Fruit fly (Drosophila melanogaster) whole organism, embryonic: Measurements from ENCODE around the gene Ran-like.

Source experiments
- Atf3 ChIP-seq: fragments of 200-800 bp; sonication (Bioruptor generic); optimal IDR thresholded peaks from 3 replicates; lab custom pipeline; 2016; ENCODE audit warnings: missing biosample characterization, missing genetic modification characterization
- BEAF-32 ChIP-seq: fragments of 200-800 bp; sonication (Bioruptor generic); optimal IDR thresholded peaks from 3 replicates; lab custom pipeline; 2017; ENCODE audit warnings: missing biosample characterization, missing genetic modification characterization, mild to moderate bottlenecking, moderate library complexity, missing genetic modification reagents
- Blimp-1 ChIP-seq: fragments of 200-800 bp; sonication (Bioruptor generic); optimal IDR thresholded peaks from 3 replicates; lab custom pipeline; 2018; ENCODE audit warnings: missing biosample characterization, missing genetic modification characterization, mild to moderate bottlenecking, moderate library complexity, missing genetic modification reagents
- CG1024 ChIP-seq: fragments of 200-800 bp; sonication (Bioruptor generic); IDR thresholded peaks from 2 replicates; pipeline ENCODE4 v1.3.6; 2022; ENCODE audit warnings: missing biosample characterization, missing genetic modification characterization
- CG10321 ChIP-seq: fragments of 200-800 bp; sonication (Bioruptor generic); IDR thresholded peaks from 2 replicates; pipeline ENCODE4 v1.3.6; 2022; ENCODE audit warnings: missing biosample characterization, missing genetic modification characterization
- CG10654 ChIP-seq: fragments of 200-800 bp; sonication (Bioruptor generic); optimal IDR thresholded peaks from 2 replicates; lab custom pipeline; 2016; ENCODE audit warnings: missing biosample characterization, missing genetic modification characterization
- CG13424 ChIP-seq: fragments of 200-800 bp; sonication (Bioruptor generic); optimal IDR thresholded peaks from 2 replicates; lab custom pipeline; 2019; ENCODE audit warnings: missing biosample characterization, mild to moderate bottlenecking, missing genetic modification characterization, moderate library complexity
- CG1602 ChIP-seq: fragments of 200-800 bp; sonication (Bioruptor generic); optimal IDR thresholded peaks from 3 replicates; lab custom pipeline; 2016; ENCODE audit warnings: missing biosample characterization, missing genetic modification characterization
- CG17361 ChIP-seq: fragments of 200-800 bp; sonication (Bioruptor generic); IDR thresholded peaks from 3 replicates; pipeline ENCODE4 v1.3.6; 2022; ENCODE audit warnings: missing biosample characterization, missing genetic modification characterization
- CG17385 ChIP-seq: fragments of 200-800 bp; sonication (Bioruptor generic); optimal IDR thresholded peaks from 3 replicates; lab custom pipeline; 2018; ENCODE audit warnings: missing biosample characterization, mild to moderate bottlenecking, missing genetic modification characterization
- CG18764 ChIP-seq: fragments of 200-800 bp; sonication (Bioruptor generic); optimal IDR thresholded peaks from 3 replicates; lab custom pipeline; 2016; ENCODE audit warnings: missing biosample characterization, missing genetic modification characterization
- CG2199 ChIP-seq: fragments of 200-800 bp; sonication (Bioruptor generic); IDR thresholded peaks from 3 replicates; pipeline ENCODE4 v1.3.6; 2022; ENCODE audit warnings: missing biosample characterization, missing genetic modification characterization
- CG2889 ChIP-seq: fragments of 200-800 bp; sonication (Bioruptor generic); IDR thresholded peaks from 3 replicates; pipeline ENCODE4 v1.3.6; 2022; ENCODE audit warnings: missing biosample characterization, missing genetic modification characterization
- CG3065 ChIP-seq: fragments of 200-800 bp; sonication (Bioruptor generic); optimal IDR thresholded peaks from 2 replicates; lab custom pipeline; 2016; ENCODE audit warnings: missing biosample characterization, missing genetic modification characterization
- CG31441 ChIP-seq: fragments of 200-800 bp; sonication (Bioruptor generic); IDR thresholded peaks from 2 replicates; pipeline ENCODE4 v1.3.6; 2022; ENCODE audit warnings: missing biosample characterization, missing genetic modification characterization
- CG32767 ChIP-seq: fragments of 200-800 bp; sonication (Bioruptor generic); IDR thresholded peaks from 2 replicates; pipeline ENCODE4 v1.3.6; 2022; ENCODE audit warnings: missing biosample characterization, missing genetic modification characterization
- CG34422 ChIP-seq: fragments of 200-800 bp; sonication (Bioruptor generic); IDR thresholded peaks from 3 replicates; pipeline ENCODE4 v1.3.6; 2022; ENCODE audit warnings: missing biosample characterization, missing genetic modification characterization
- CG5180 ChIP-seq: fragments of 200-800 bp; sonication (Bioruptor generic); optimal IDR thresholded peaks from 3 replicates; lab custom pipeline; 2017; ENCODE audit warnings: missing biosample characterization, missing genetic modification characterization, mild to moderate bottlenecking, moderate library complexity, missing genetic modification reagents
- CG7556 ChIP-seq: fragments of 200-800 bp; sonication (Bioruptor generic); optimal IDR thresholded peaks from 2 replicates; lab custom pipeline; 2017; ENCODE audit warnings: missing biosample characterization, mild to moderate bottlenecking, missing genetic modification characterization
- CG7745 ChIP-seq: fragments of 200-800 bp; sonication (Bioruptor generic); optimal IDR thresholded peaks from 2 replicates; lab custom pipeline; 2018; ENCODE audit warnings: missing biosample characterization, mild to moderate bottlenecking, missing genetic modification characterization, moderate library complexity
- D ChIP-seq, 2 experiments: fragments of 200-800 bp in 1 of 2; fragments of >200 bp in 1 of 2; sonication (Bioruptor generic) in 1 of 2; optimal IDR thresholded peaks; 2 replicates in 1 of 2; 3 replicates in 1 of 2; lab custom pipeline; 2017; ENCODE audit warnings: mild to moderate bottlenecking in 1 of 2, missing biosample characterization in 1 of 2, missing genetic modification characterization in 1 of 2, missing genetic modification reagents in 1 of 2
- D19B ChIP-seq: fragments of 200-800 bp; sonication (Bioruptor generic); optimal IDR thresholded peaks from 2 replicates; lab custom pipeline; 2017; ENCODE audit warnings: missing biosample characterization, mild to moderate bottlenecking, missing genetic modification characterization
- Ets65A ChIP-seq: fragments of 200-800 bp; sonication (Bioruptor generic); peaks from one replicate; lab custom pipeline; 2016; ENCODE audit warnings: missing biosample characterization, missing genetic modification characterization
- H15 ChIP-seq: fragments of 200-800 bp; sonication (Bioruptor generic); IDR thresholded peaks from 3 replicates; pipeline ENCODE4 v1.3.6; 2022; ENCODE audit warnings: missing biosample characterization, missing genetic modification characterization
- Hsf ChIP-seq: fragments of 200-800 bp; sonication (Bioruptor generic); optimal IDR thresholded peaks from 3 replicates; lab custom pipeline; 2016; ENCODE audit warnings: missing biosample characterization, missing genetic modification characterization
- Kr ChIP-seq: fragments of 200-800 bp; sonication (Bioruptor generic); optimal IDR thresholded peaks from 2 replicates; lab custom pipeline; 2017; ENCODE audit warnings: missing biosample characterization, mild to moderate bottlenecking, missing genetic modification characterization
- MESR4 ChIP-seq: fragments of 200-800 bp; sonication (Bioruptor generic); optimal IDR thresholded peaks from 2 replicates; lab custom pipeline; 2018; ENCODE audit warnings: missing biosample characterization, mild to moderate bottlenecking, missing genetic modification characterization, moderate library complexity
- NC2α ChIP-seq: fragments of 200-800 bp; sonication (Bioruptor generic); optimal IDR thresholded peaks from 2 replicates; lab custom pipeline; 2016; ENCODE audit warnings: missing biosample characterization, missing genetic modification characterization
- NC2β ChIP-seq: fragments of 200-800 bp; sonication (Bioruptor generic); optimal IDR thresholded peaks from 2 replicates; lab custom pipeline; 2016; ENCODE audit warnings: missing biosample characterization, missing genetic modification characterization
- Taf1 ChIP-seq: fragments of 200-800 bp; sonication (Bioruptor generic); IDR thresholded peaks from 2 replicates; pipeline ENCODE4 v1.3.6; 2022; ENCODE audit warnings: missing biosample characterization, missing genetic modification characterization
- ab ChIP-seq: fragments of 200-800 bp; sonication (Bioruptor generic); optimal IDR thresholded peaks from 2 replicates; lab custom pipeline; 2016; ENCODE audit warnings: missing biosample characterization, missing genetic modification characterization
- abd-A ChIP-seq: fragments of 200-800 bp; sonication (Bioruptor generic); optimal IDR thresholded peaks from 3 replicates; lab custom pipeline; 2019; ENCODE audit warnings: missing biosample characterization, mild to moderate bottlenecking, missing genetic modification characterization, moderate library complexity
- amos ChIP-seq: fragments of 200-800 bp; sonication (Bioruptor generic); IDR thresholded peaks from 2 replicates; pipeline ENCODE4 v1.3.6; 2022; ENCODE audit warnings: missing biosample characterization, missing genetic modification characterization; ENCODE audit not compliant: partially characterized antibody
- bowl ChIP-seq: fragments of 200-800 bp; sonication (Bioruptor generic); IDR thresholded peaks from 2 replicates; pipeline ENCODE4 v1.3.6; 2022; ENCODE audit warnings: missing biosample characterization, missing genetic modification characterization
- chif ChIP-seq, 2 experiments: fragments of 200-800 bp; sonication (Bioruptor generic); optimal IDR thresholded peaks; 3 replicates each; lab custom pipeline; 2016; ENCODE audit warnings: missing biosample characterization in 2 of 2, missing genetic modification characterization in 2 of 2
- crp ChIP-seq, 2 experiments: fragments of 200-800 bp; sonication (Bioruptor generic); optimal IDR thresholded peaks; 2 replicates in 1 of 2; 3 replicates in 1 of 2; lab custom pipeline; 2017; ENCODE audit warnings: missing biosample characterization in 2 of 2, missing genetic modification characterization in 2 of 2, mild to moderate bottlenecking in 1 of 2, moderate library complexity in 1 of 2
- da ChIP-seq: fragments of 200-800 bp; sonication (Bioruptor generic); optimal IDR thresholded peaks from 2 replicates; lab custom pipeline; 2016; ENCODE audit warnings: missing biosample characterization, missing genetic modification characterization
- en ChIP-seq: fragments of 200-800 bp; sonication (Bioruptor generic); optimal IDR thresholded peaks from 2 replicates; lab custom pipeline; 2016; ENCODE audit warnings: missing biosample characterization, missing genetic modification characterization
- gem ChIP-seq: fragments of 200-800 bp; sonication (Bioruptor generic); optimal IDR thresholded peaks from 2 replicates; lab custom pipeline; 2019; ENCODE audit warnings: missing biosample characterization, mild to moderate bottlenecking, missing genetic modification characterization, moderate library complexity
- jumu ChIP-seq: fragments of 200-800 bp; sonication (Bioruptor generic); optimal IDR thresholded peaks from 3 replicates; lab custom pipeline; 2016; ENCODE audit warnings: missing biosample characterization, missing genetic modification characterization
- lbe ChIP-seq: fragments of 200-800 bp; sonication (Bioruptor generic); optimal IDR thresholded peaks from 2 replicates; lab custom pipeline; 2016; ENCODE audit warnings: missing biosample characterization, mild to moderate bottlenecking, missing genetic modification characterization
- pfk ChIP-seq: fragments of 200-800 bp; sonication (Bioruptor generic); optimal IDR thresholded peaks from 2 replicates; lab custom pipeline; 2018; ENCODE audit warnings: missing biosample characterization, mild to moderate bottlenecking, missing genetic modification characterization, moderate library complexity
- pita ChIP-seq: fragments of 200-800 bp; sonication (Bioruptor generic); optimal IDR thresholded peaks from 2 replicates; lab custom pipeline; 2017; ENCODE audit warnings: missing biosample characterization, mild to moderate bottlenecking, missing genetic modification characterization
- ranshi ChIP-seq: fragments of 200-800 bp; sonication (Bioruptor generic); IDR thresholded peaks from 2 replicates; pipeline ENCODE4 v1.3.6; 2022; ENCODE audit warnings: missing biosample characterization, missing genetic modification characterization
- run ChIP-seq: fragments of 200-800 bp; sonication (Bioruptor generic); optimal IDR thresholded peaks from 3 replicates; lab custom pipeline; 2018; ENCODE audit warnings: missing biosample characterization, mild to moderate bottlenecking, missing genetic modification characterization
- sima ChIP-seq: fragments of 200-800 bp; sonication (Bioruptor generic); optimal IDR thresholded peaks from 2 replicates; lab custom pipeline; 2016; ENCODE audit warnings: missing biosample characterization, missing genetic modification characterization
- sqz ChIP-seq: fragments of 200-800 bp; sonication (Bioruptor generic); optimal IDR thresholded peaks from 3 replicates; lab custom pipeline; 2018; ENCODE audit warnings: missing biosample characterization, mild to moderate bottlenecking, missing genetic modification characterization
- stwl ChIP-seq: fragments of 200-800 bp; sonication (Bioruptor generic); optimal IDR thresholded peaks from 3 replicates; lab custom pipeline; 2018; ENCODE audit warnings: missing biosample characterization, mild to moderate bottlenecking, missing genetic modification characterization, moderate library complexity
- toy ChIP-seq: fragments of 200-800 bp; sonication (Bioruptor generic); IDR thresholded peaks from 2 replicates; pipeline ENCODE4 v1.3.6; 2022; ENCODE audit warnings: missing biosample characterization, missing genetic modification characterization
- wdn ChIP-seq: fragments of 200-800 bp; sonication (Bioruptor generic); IDR thresholded peaks from 2 replicates; pipeline ENCODE4 v1.3.6; 2022; ENCODE audit warnings: missing biosample characterization, missing genetic modification characterization

Gene Ran-like

dm6 chr3L:15508233-15508632 lies 23.0 kb upstream of the Ran-like start, which contains the start of gene CG7841 (continued):
- TF ChIP-seq Hsf (GFP tag; lab: Kevin White, UChicago): peak; percentile 98
- peak; percentile 96; the same call in 1 of the 2 replicates for TF ChIP-seq ranshi
- peak; percentile 86 for TF ChIP-seq CG2889 (GFP tag; lab: Robert Waterston, UW)
- peak; percentile 93 for TF ChIP-seq CG1602 (GFP tag; lab: Kevin White, UChicago)
- peak; percentile 97 for TF ChIP-seq run (tag; lab: Kevin White, UChicago)
- TF ChIP-seq Atf3 (GFP tag; lab: Kevin White, UChicago): peak; percentile 94
- peak; percentile 96 for TF ChIP-seq jumu (GFP tag; lab: Kevin White, UChicago)
- peak; percentile 98 for TF ChIP-seq Ets65A (GFP tag; lab: Kevin White, UChicago)
- peak; percentile 86 for TF ChIP-seq D19B
- TF ChIP-seq wdn (GFP tag; lab: Robert Waterston, UW): peak; percentile 93
- peak; percentile 99 for TF ChIP-seq CG13424 (tag; lab: Kevin White, UChicago)
- TF ChIP-seq Blimp-1 (GFP tag; lab: Kevin White, UChicago): peak; percentile 97
- peak; percentile 81 for TF ChIP-seq pfk (GFP tag; lab: Kevin White, UChicago)
- TF ChIP-seq CG10654 (GFP tag; lab: Kevin White, UChicago): peak; percentile 96
- peak; percentile 97 for TF ChIP-seq sqz (GFP tag; lab: Kevin White, UChicago)
- peak; percentile 95 for TF ChIP-seq bowl (GFP tag; lab: Robert Waterston, UW)
- peak; percentile 85 for TF ChIP-seq Kr (GFP tag; lab: Kevin White, UChicago)
- peak; percentile 93 for TF ChIP-seq CG5180
- peak; percentile 98 for TF ChIP-seq CG31441 (GFP tag; lab: Robert Waterston, UW)
- TF ChIP-seq CG34422 (GFP tag; lab: Robert Waterston, UW): peak; percentile 94
- no peak; the same call in 1 of the 2 replicates for TF ChIP-seq toy (GFP tag; lab: Robert Waterston, UW)
- TF ChIP-seq CG1024 (GFP tag; lab: Robert Waterston, UW): peak; percentile 94; the same call in 1 of the 2 replicates
- TF ChIP-seq chif (GFP tag; optimal IDR thresholded peaks at IDR 0.05; lab: Kevin White, UChicago): peak; percentile 97 to 98
- peak; percentile 96 for TF ChIP-seq CG17361
- peak; percentile 77 for TF ChIP-seq CG10321 (GFP tag; lab: Robert Waterston, UW)
- no peak for TF ChIP-seq D (optimal IDR thresholded peaks at IDR 0.05; lab: Kevin White, UChicago)
- peak; percentile 97 for TF ChIP-seq D (GFP tag; optimal IDR thresholded peaks at IDR 0.05; lab: Kevin White, UChicago)
- TF ChIP-seq CG7745: peak; percentile 77
- TF ChIP-seq CG17385 (GFP tag; lab: Kevin White, UChicago): peak; percentile 97
- no peak for TF ChIP-seq pita (GFP tag; lab: Kevin White, UChicago)
- TF ChIP-seq stwl (tag; lab: Kevin White, UChicago): peak; percentile 78
- peak; percentile 89; the same call in 1 of the 2 replicates for TF ChIP-seq Taf1 (GFP tag; lab: Robert Waterston, UW)
- peak; percentile 29 for TF ChIP-seq BEAF-32 (GFP tag; lab: Kevin White, UChicago)
- TF ChIP-seq en: peak; percentile 97
- TF ChIP-seq da (GFP tag; lab: Kevin White, UChicago): peak; percentile 94
- peak; percentile 56 to 87 for TF ChIP-seq crp (GFP tag; optimal IDR thresholded peaks at IDR 0.05; lab: Kevin White, UChicago)
- peak; percentile 99 for TF ChIP-seq gem (tag; lab: Kevin White, UChicago)
- TF ChIP-seq CG3065: peak; percentile 92
- peak; percentile 94 for TF ChIP-seq CG2199 (GFP tag; lab: Robert Waterston, UW)
- peak; percentile 96 for TF ChIP-seq CG32767 (GFP tag; lab: Robert Waterston, UW)
- TF ChIP-seq lbe: peak; percentile 98
- TF ChIP-seq sima (GFP tag; lab: Kevin White, UChicago): peak; percentile 92
- TF ChIP-seq H15 (GFP tag; lab: Robert Waterston, UW): no peak; the same call in 2 of the 3 replicates
- TF ChIP-seq ab: peak; percentile 86
- peak; percentile 94 for TF ChIP-seq CG18764 (GFP tag; lab: Kevin White, UChicago)
- peak; percentile 95 for TF ChIP-seq abd-A (tag; lab: Kevin White, UChicago)
- TF ChIP-seq CG7556: peak; percentile 97
- peak; percentile 95 for TF ChIP-seq NC2α (GFP tag; lab: Kevin White, UChicago)
- peak; percentile 79 for TF ChIP-seq MESR4 (GFP tag; lab: Kevin White, UChicago)
- TF ChIP-seq amos (GFP tag; lab: Robert Waterston, UW): no peak
- TF ChIP-seq NC2β (GFP tag; lab: Kevin White, UChicago): peak; percentile 98
